Worm (Caenorhabditis elegans) whole organism, late embryonic: ENCODE measurements around the gene csn-6.

Experiments
- C38D4.7 ChIP-seq: fragments of 200-800 bp; sonication (Bioruptor generic); optimal IDR thresholded peaks from 2 replicates; lab custom pipeline; 2018; ENCODE audit warnings: mild to moderate bottlenecking, missing genetic modification characterization, moderate library complexity, missing compliant biosample characterization
- K09A11.1 ChIP-seq: sonication (generic microtip); optimal IDR thresholded peaks from 2 replicates; lab custom pipeline; 2017; ENCODE audit warnings: antibody characterized with exemption, mild to moderate bottlenecking, missing genetic modification characterization, missing compliant biosample characterization; ENCODE audit not compliant: insufficient read depth
- T23F11.4 ChIP-seq: fragments of 200-800 bp; sonication (Bioruptor generic); optimal IDR thresholded peaks from 2 replicates; lab custom pipeline; 2018; ENCODE audit warnings: mild to moderate bottlenecking, missing genetic modification characterization, missing compliant biosample characterization
- Y22D7AL.16 ChIP-seq: sonication (generic microtip); optimal IDR thresholded peaks from 2 replicates; lab custom pipeline; 2016; ENCODE audit warnings: missing genetic modification characterization, missing compliant biosample characterization
- ahr-1 ChIP-seq: sonication (generic microtip); optimal IDR thresholded peaks from 2 replicates; lab custom pipeline; 2016; ENCODE audit warnings: missing genetic modification characterization, missing compliant biosample characterization
- ceh-14 ChIP-seq: sonication (generic microtip); optimal IDR thresholded peaks from 2 replicates; lab custom pipeline; 2016; ENCODE audit warnings: missing genotype, missing genetic modification characterization, missing compliant biosample characterization
- ceh-18 ChIP-seq: sonication (generic microtip); optimal IDR thresholded peaks from 2 replicates; lab custom pipeline; 2016; ENCODE audit warnings: missing genetic modification characterization, missing compliant biosample characterization
- ceh-2 ChIP-seq: sonication (generic microtip); optimal IDR thresholded peaks from 2 replicates; lab custom pipeline; 2016; ENCODE audit warnings: missing genotype, missing genetic modification characterization, missing compliant biosample characterization
- ceh-30 ChIP-seq: fragments of 150-350 bp; optimal IDR thresholded peaks from 2 replicates; lab custom pipeline; 2014; ENCODE audit warnings: missing biosample characterization, missing genetic modification characterization
- ceh-31 ChIP-seq: sonication (generic microtip); optimal IDR thresholded peaks from 2 replicates; lab custom pipeline; 2016; ENCODE audit warnings: missing genetic modification characterization, missing compliant biosample characterization
- ceh-48 ChIP-seq: sonication (generic microtip); optimal IDR thresholded peaks from 2 replicates; lab custom pipeline; 2016; ENCODE audit warnings: missing genetic modification characterization, inconsistent platforms, missing compliant biosample characterization
- ceh-9 ChIP-seq: sonication (generic microtip); optimal IDR thresholded peaks from 2 replicates; lab custom pipeline; 2016; ENCODE audit warnings: mild to moderate bottlenecking, missing genetic modification characterization, inconsistent platforms, missing compliant biosample characterization
- che-1 ChIP-seq: sonication (generic microtip); optimal IDR thresholded peaks from 2 replicates; lab custom pipeline; 2016; ENCODE audit warnings: mild to moderate bottlenecking, missing genetic modification characterization, missing compliant biosample characterization
- dmd-4 ChIP-seq: sonication (generic microtip); optimal IDR thresholded peaks from 2 replicates; lab custom pipeline; 2016; ENCODE audit warnings: borderline replicate concordance, missing genetic modification characterization, missing compliant biosample characterization
- ets-4 ChIP-seq: sonication (generic microtip); optimal IDR thresholded peaks from 2 replicates; lab custom pipeline; 2016; ENCODE audit warnings: missing genetic modification characterization, missing compliant biosample characterization
- fax-1 ChIP-seq: sonication (generic microtip); optimal IDR thresholded peaks from 2 replicates; lab custom pipeline; 2016; ENCODE audit warnings: missing genotype, missing genetic modification characterization, missing compliant biosample characterization
- gmeb-2 ChIP-seq: sonication (generic microtip); optimal IDR thresholded peaks from 2 replicates; lab custom pipeline; 2016; ENCODE audit warnings: missing genetic modification characterization, inconsistent platforms, missing compliant biosample characterization
- hlh-15 ChIP-seq: sonication (generic microtip); optimal IDR thresholded peaks from 2 replicates; lab custom pipeline; 2016; ENCODE audit warnings: missing genetic modification characterization, missing compliant biosample characterization
- hlh-30 ChIP-seq: sonication (generic microtip); optimal IDR thresholded peaks from 2 replicates; lab custom pipeline; 2017; ENCODE audit warnings: antibody characterized with exemption, missing genetic modification characterization, missing compliant biosample characterization; ENCODE audit not compliant: insufficient read depth
- hlh-8 ChIP-seq: sonication (generic microtip); optimal IDR thresholded peaks from 2 replicates; lab custom pipeline; 2016; ENCODE audit warnings: missing genotype, missing genetic modification characterization, missing compliant biosample characterization
- lim-6 ChIP-seq: sonication (generic microtip); optimal IDR thresholded peaks from 2 replicates; lab custom pipeline; 2016; ENCODE audit warnings: missing genetic modification characterization, missing compliant biosample characterization
- madf-2 ChIP-seq: sonication (generic microtip); optimal IDR thresholded peaks from 2 replicates; lab custom pipeline; 2017; ENCODE audit warnings: missing genetic modification characterization, missing compliant biosample characterization
- nhr-11 ChIP-seq: fragments of 150-350 bp; optimal IDR thresholded peaks from 2 replicates; lab custom pipeline; 2014; ENCODE audit warnings: missing biosample characterization, missing genetic modification characterization
- pat-9 ChIP-seq: fragments of 200-800 bp; sonication (Bioruptor generic); optimal IDR thresholded peaks from 2 replicates; lab custom pipeline; 2018; ENCODE audit warnings: mild to moderate bottlenecking, missing genetic modification characterization, moderate library complexity, missing compliant biosample characterization
- pax-1 ChIP-seq: fragments of 150-350 bp; optimal IDR thresholded peaks from 2 replicates; lab custom pipeline; 2014; ENCODE audit warnings: missing biosample characterization, missing genetic modification characterization
- pros-1 ChIP-seq: fragments of 150-350 bp; optimal IDR thresholded peaks from 2 replicates; lab custom pipeline; 2014; ENCODE audit warnings: missing biosample characterization, missing genetic modification reagents, missing genetic modification characterization
- sox-2 ChIP-seq: fragments of 200-800 bp; sonication (Bioruptor generic); IDR thresholded peaks from 2 replicates; pipeline ENCODE4 v1.3.6; 2022; ENCODE audit warnings: missing genetic modification reagents, missing genetic modification characterization, missing compliant biosample characterization
- sox-4 ChIP-seq: sonication (generic microtip); optimal IDR thresholded peaks from 2 replicates; lab custom pipeline; 2017; ENCODE audit warnings: mild to moderate bottlenecking, missing genetic modification characterization, inconsistent platforms, missing compliant biosample characterization
- syd-9 ChIP-seq: sonication (generic microtip); optimal IDR thresholded peaks from 2 replicates; lab custom pipeline; 2016; ENCODE audit warnings: mild to moderate bottlenecking, missing genetic modification characterization, moderate library complexity, missing compliant biosample characterization
- tbx-7 ChIP-seq: sonication (generic microtip); optimal IDR thresholded peaks from 2 replicates; lab custom pipeline; 2016; ENCODE audit warnings: missing genotype, missing genetic modification characterization, missing compliant biosample characterization
- unc-3 ChIP-seq, 2 experiments: fragments of 200-800 bp in 1 of 2; sonication (Bioruptor generic) in 1 of 2; sonication (generic microtip) in 1 of 2; conservative IDR thresholded peaks in 1 of 2; optimal IDR thresholded peaks in 1 of 2; 2 replicates each; pipeline versions ENCODE4 v1.3.6 to Lab custom; 2016 to 2022; ENCODE audit warnings: missing compliant biosample characterization in 2 of 2, missing genetic modification characterization in 2 of 2, missing genetic modification reagents in 1 of 2
- unc-55 ChIP-seq: sonication (generic microtip); optimal IDR thresholded peaks from 2 replicates; lab custom pipeline; 2017; ENCODE audit warnings: missing biosample characterization, missing genetic modification reagents, missing genetic modification characterization
- unc-86 ChIP-seq: sonication (generic microtip); optimal IDR thresholded peaks from 2 replicates; lab custom pipeline; 2016; ENCODE audit warnings: missing genetic modification characterization, missing compliant biosample characterization
- zip-5 ChIP-seq: sonication (generic microtip); optimal IDR thresholded peaks from 2 replicates; lab custom pipeline; 2016; ENCODE audit warnings: missing genetic modification characterization, missing compliant biosample characterization

Gene csn-6

ce11 chrIV:13328059-13328458, 27.4 kb downstream of the csn-6 start, which contains the start of gene far-6:
TSS of gene far-6 (plus strand) at chrIV:13328359.
- TF ChIP-seq ceh-14 (tag; lab: Kevin White, UChicago) (no peak), ceh-48 (tag; lab: Kevin White, UChicago) (no peak), ceh-18 (tag; lab: Kevin White, UChicago) (no peak), pat-9 (tag; lab: Kevin White, UChicago) (no peak), pros-1 (no peak), ets-4 (tag; lab: Kevin White, UChicago) (no peak), lim-6 (tag; lab: Kevin White, UChicago) (no peak), unc-3 (GFP tag; conservative IDR thresholded peaks at IDR 0.05; lab: Robert Waterston, UW) (no peak), unc-3 (tag; optimal IDR thresholded peaks at IDR 0.05; lab: Kevin White, UChicago) (no peak), ceh-9 (tag; lab: Kevin White, UChicago) (no peak), pax-1 (tag; lab: Kevin White, UChicago) (no peak)

- no peak for TF ChIP-seq ahr-1 (tag; lab: Kevin White, UChicago)
- no peak for TF ChIP-seq che-1 (tag; lab: Kevin White, UChicago)
- no peak for TF ChIP-seq C38D4.7 (GFP tag; lab: Kevin White, UChicago)
Measured at ce11 chrIV:13330547-13330946, 29.9 kb downstream of the csn-6 start.

- TF ChIP-seq ceh-30 (tag; lab: Kevin White, UChicago) (no peak), sox-2 (no peak), ceh-2 (tag; lab: Kevin White, UChicago) (no peak), madf-2 (tag; lab: Kevin White, UChicago) (no peak), hlh-15 (tag; lab: Kevin White, UChicago) (no peak), sox-4 (tag; lab: Kevin White, UChicago) (no peak), T23F11.4 (GFP tag; lab: Kevin White, UChicago) (no peak), K09A11.1 (tag; lab: Kevin White, UChicago) (no peak), dmd-4 (tag; lab: Kevin White, UChicago) (no peak), Y22D7AL.16 (tag; lab: Kevin White, UChicago) (no peak), unc-3 (GFP tag; conservative IDR thresholded peaks at IDR 0.05; lab: Robert Waterston, UW) (no peak), unc-3 (tag; optimal IDR thresholded peaks at IDR 0.05; lab: Kevin White, UChicago) (no peak), nhr-11 (no peak), zip-5 (tag; lab: Kevin White, UChicago) (no peak), ahr-1 (tag; lab: Kevin White, UChicago) (no peak), ceh-48 (tag; lab: Kevin White, UChicago) (no peak), fax-1 (no peak)
Measured at ce11 chrIV:13331285-13331684, 30.7 kb downstream of the csn-6 start, which contains the start of gene pqn-74. TSS of gene pqn-74 (minus strand) at chrIV:13331406.

- TF ChIP-seq ahr-1 (tag; lab: Kevin White, UChicago): no peak
- TF ChIP-seq tbx-7 (tag; lab: Kevin White, UChicago): no peak
- TF ChIP-seq unc-3 (GFP tag; conservative IDR thresholded peaks at IDR 0.05; lab: Robert Waterston, UW): no peak
- no peak for TF ChIP-seq unc-3 (tag; optimal IDR thresholded peaks at IDR 0.05; lab: Kevin White, UChicago)
- no peak for TF ChIP-seq K09A11.1 (tag; lab: Kevin White, UChicago)
- TF ChIP-seq gmeb-2: no peak
- TF ChIP-seq hlh-30 (tag; lab: Kevin White, UChicago): no peak
- no peak for TF ChIP-seq unc-55 (GFP tag; lab: Kevin White, UChicago)
- no peak for TF ChIP-seq ceh-31
- TF ChIP-seq hlh-8 (tag; lab: Kevin White, UChicago): no peak
- TF ChIP-seq Y22D7AL.16 (tag; lab: Kevin White, UChicago): no peak
- TF ChIP-seq unc-86 (tag; lab: Kevin White, UChicago): no peak
- TF ChIP-seq pros-1: no peak
- no peak for TF ChIP-seq sox-4 (tag; lab: Kevin White, UChicago)
- no peak for TF ChIP-seq ceh-30 (tag; lab: Kevin White, UChicago)
- TF ChIP-seq ets-4 (tag; lab: Kevin White, UChicago): no peak
- no peak for TF ChIP-seq syd-9
Measured at ce11 chrIV:13334287-13334686, 33.7 kb downstream of the csn-6 start.
